Fruit fly (Drosophila melanogaster): Measurements from ENCODE around the gene CG13073.

- TF ChIP-seq OdsH (GFP tag; optimal IDR thresholded peaks at IDR 0.05) (no peak), Dif (GFP tag; optimal IDR thresholded peaks at IDR 0.05; ENCODE audit: partially characterized antibody) (peak; percentile 53), psq (GFP tag; optimal IDR thresholded peaks at IDR 0.05) (peak; percentile 55), pan (optimal IDR thresholded peaks at IDR 0.05) (no peak), GATAd (GFP tag; optimal IDR thresholded peaks at IDR 0.05) (no peak), CG32264 (GFP tag; optimal IDR thresholded peaks at IDR 0.05) (no peak), fru (GFP tag; optimal IDR thresholded peaks at IDR 0.05) (no peak), CG9705 (GFP tag; optimal IDR thresholded peaks at IDR 0.05) (no peak), sage (GFP tag; optimal IDR thresholded peaks at IDR 0.05) (no peak), Abd-B (GFP tag; optimal IDR thresholded peaks at IDR 0.05) (no peak), sv (GFP tag; optimal IDR thresholded peaks at IDR 0.05) (no peak), Jra (GFP tag; optimal IDR thresholded peaks at IDR 0.05) (no peak)
Observed at dm6 chr3L:16173818-16174601, 43.1 kb downstream of the CG13073 start.

Data from whole organism, wandering third instar larva.